Fruit fly (Drosophila melanogaster) whole organism, embryonic: ENCODE data around the gene Rpp14b.

Experiments
- Abd-B ChIP-seq: fragments of 200-800 bp; sonication (Bioruptor generic); optimal IDR thresholded peaks from 2 replicates; lab custom pipeline; 2018; ENCODE audit warnings: missing biosample characterization, mild to moderate bottlenecking, missing genetic modification characterization, moderate library complexity
- C15 ChIP-seq: fragments of 200-800 bp; sonication (Bioruptor generic); IDR thresholded peaks from 3 replicates; pipeline ENCODE4 v1.3.6; 2022; ENCODE audit warnings: missing biosample characterization, missing genetic modification characterization
- CG11085 ChIP-seq: fragments of 200-800 bp; sonication (Bioruptor generic); IDR thresholded peaks from 2 replicates; pipeline ENCODE4 v1.3.6; 2022; ENCODE audit warnings: missing biosample characterization, missing genetic modification characterization
- CG11504 ChIP-seq: fragments of 200-800 bp; sonication (Bioruptor generic); optimal IDR thresholded peaks from 3 replicates; lab custom pipeline; 2019; ENCODE audit warnings: missing biosample characterization, mild to moderate bottlenecking, missing genetic modification characterization, moderate library complexity
- CG13123 ChIP-seq: fragments of 200-800 bp; sonication (Bioruptor generic); optimal IDR thresholded peaks from 2 replicates; lab custom pipeline; 2016; ENCODE audit warnings: missing biosample characterization, missing genetic modification characterization
- CG13287 ChIP-seq: fragments of 200-800 bp; sonication (Bioruptor generic); IDR thresholded peaks from 2 replicates; pipeline ENCODE4 v1.3.6; 2022; ENCODE audit warnings: missing biosample characterization, missing genetic modification characterization; ENCODE audit not compliant: partially characterized antibody
- CG13296 ChIP-seq: fragments of 200-800 bp; sonication (Bioruptor generic); optimal IDR thresholded peaks from 3 replicates; lab custom pipeline; 2018; ENCODE audit warnings: missing biosample characterization, mild to moderate bottlenecking, missing genetic modification characterization
- CG16779 ChIP-seq: fragments of 200-800 bp; sonication (Bioruptor generic); IDR thresholded peaks from 2 replicates; pipeline ENCODE4 v1.3.6; 2022; ENCODE audit warnings: missing biosample characterization, missing genetic modification characterization
- CG16813 ChIP-seq: fragments of 200-800 bp; sonication (Bioruptor generic); IDR thresholded peaks from 3 replicates; pipeline ENCODE4 v1.3.6; 2022; ENCODE audit warnings: missing biosample characterization, missing genetic modification characterization; ENCODE audit not compliant: partially characterized antibody
- CG17328 ChIP-seq: fragments of 200-800 bp; sonication (Bioruptor generic); IDR thresholded peaks from 2 replicates; pipeline ENCODE4 v1.3.6; 2022; ENCODE audit warnings: missing biosample characterization, missing genetic modification characterization
- CG17359 ChIP-seq: fragments of 200-800 bp; sonication (Bioruptor generic); optimal IDR thresholded peaks from 3 replicates; lab custom pipeline; 2018; ENCODE audit warnings: missing biosample characterization, mild to moderate bottlenecking, missing genetic modification characterization, moderate library complexity
- CG3726 ChIP-seq: fragments of 200-800 bp; sonication (Bioruptor generic); IDR thresholded peaks from 3 replicates; pipeline ENCODE4, ENCODE4 v1.3.6; 2022; ENCODE audit warnings: missing biosample characterization, missing genetic modification characterization
- CG4854 ChIP-seq: fragments of 200-800 bp; sonication (Bioruptor generic); optimal IDR thresholded peaks from 2 replicates; lab custom pipeline; 2016; ENCODE audit warnings: missing biosample characterization, missing genetic modification characterization, inconsistent platforms
- CG7928 ChIP-seq: fragments of 200-800 bp; sonication (Bioruptor generic); optimal IDR thresholded peaks from 2 replicates; lab custom pipeline; 2017; ENCODE audit warnings: missing biosample characterization, mild to moderate bottlenecking, missing genetic modification characterization
- CHES-1-like ChIP-seq: fragments of 200-800 bp; sonication (Bioruptor generic); optimal IDR thresholded peaks from 2 replicates; lab custom pipeline; 2016; ENCODE audit warnings: missing biosample characterization, missing genetic modification characterization
- CrebB ChIP-seq: fragments of 200-800 bp; sonication (Bioruptor generic); optimal IDR thresholded peaks from 3 replicates; lab custom pipeline; 2018; ENCODE audit warnings: missing biosample characterization, mild to moderate bottlenecking, missing genetic modification characterization
- D19A ChIP-seq: fragments of 200-800 bp; optimal IDR thresholded peaks from 3 replicates; lab custom pipeline; 2019; ENCODE audit warnings: missing biosample characterization, mild to moderate bottlenecking, missing genetic modification characterization, moderate library complexity
- Dll ChIP-seq: fragments of 200-800 bp; sonication (Bioruptor generic); IDR thresholded peaks from 4 replicates; pipeline ENCODE4 v1.3.6; 2022; ENCODE audit warnings: missing biosample characterization, missing genetic modification characterization; ENCODE audit not compliant: partially characterized antibody
- Doc3 ChIP-seq: fragments of 200-800 bp; sonication (Bioruptor generic); IDR thresholded peaks from 3 replicates; pipeline ENCODE4 v1.3.6; 2022; ENCODE audit warnings: missing biosample characterization, missing genetic modification characterization; ENCODE audit not compliant: partially characterized antibody
- Dp ChIP-seq: fragments of 200-800 bp; sonication (Bioruptor generic); optimal IDR thresholded peaks from 2 replicates; lab custom pipeline; 2018; ENCODE audit warnings: missing biosample characterization, mild to moderate bottlenecking, missing genetic modification characterization, moderate library complexity
- Fer2 ChIP-seq: fragments of 200-800 bp; sonication (Bioruptor generic); optimal IDR thresholded peaks from 2 replicates; lab custom pipeline; 2018; ENCODE audit warnings: missing biosample characterization, mild to moderate bottlenecking, missing genetic modification characterization, moderate library complexity
- MBD-R2 ChIP-seq: fragments of 200-800 bp; sonication (Bioruptor generic); IDR thresholded peaks from 2 replicates; pipeline ENCODE4 v1.3.6; 2022; ENCODE audit warnings: missing biosample characterization, missing genetic modification characterization
- Mad ChIP-seq: fragments of 200-800 bp; sonication (Bioruptor generic); optimal IDR thresholded peaks from 2 replicates; lab custom pipeline; 2016; ENCODE audit warnings: missing biosample characterization, missing genetic modification characterization
- Mes4 ChIP-seq: fragments of 200-800 bp; sonication (Bioruptor generic); optimal IDR thresholded peaks from 2 replicates; lab custom pipeline; 2016; ENCODE audit warnings: missing biosample characterization, missing genetic modification characterization
- Myb ChIP-seq: fragments of 200-800 bp; sonication (Bioruptor generic); optimal IDR thresholded peaks from 2 replicates; lab custom pipeline; 2016; ENCODE audit warnings: missing biosample characterization, missing genetic modification characterization
- Neu2 ChIP-seq: fragments of 200-800 bp; sonication (Bioruptor generic); optimal IDR thresholded peaks from 3 replicates; lab custom pipeline; 2016; ENCODE audit warnings: missing biosample characterization, missing genetic modification characterization, borderline replicate concordance
- Nf-YC ChIP-seq: fragments of 200-800 bp; optimal IDR thresholded peaks from 3 replicates; lab custom pipeline; 2019; ENCODE audit warnings: missing biosample characterization, mild to moderate bottlenecking, missing genetic modification characterization, moderate library complexity
- Oaz ChIP-seq: fragments of 200-800 bp; sonication (Bioruptor generic); IDR thresholded peaks from 2 replicates; pipeline ENCODE4 v1.3.6; 2022; ENCODE audit warnings: missing biosample characterization, missing genetic modification characterization
- Opbp ChIP-seq: fragments of 200-800 bp; sonication (Bioruptor generic); IDR thresholded peaks from 3 replicates; pipeline ENCODE4 v1.3.6; 2022; ENCODE audit warnings: missing biosample characterization, missing genetic modification characterization; ENCODE audit not compliant: partially characterized antibody
- Sry-δ ChIP-seq: fragments of 200-800 bp; sonication (Bioruptor generic); optimal IDR thresholded peaks from 2 replicates; lab custom pipeline; 2016; ENCODE audit warnings: missing biosample characterization, missing genetic modification characterization
- Tbp ChIP-seq: fragments of >200 bp; optimal IDR thresholded peaks from 2 replicates; lab custom pipeline; 2018; ENCODE audit warnings: missing biosample characterization, missing genetic modification characterization
- ato ChIP-seq: fragments of 200-800 bp; sonication (Bioruptor generic); IDR thresholded peaks from 2 replicates; pipeline ENCODE4 v1.3.6; 2022; ENCODE audit warnings: missing biosample characterization, missing genetic modification characterization; ENCODE audit not compliant: partially characterized antibody
- bigmax ChIP-seq: fragments of 200-800 bp; sonication (Bioruptor generic); optimal IDR thresholded peaks from 2 replicates; lab custom pipeline; 2018; ENCODE audit warnings: missing biosample characterization, mild to moderate bottlenecking, missing genetic modification characterization
- ci ChIP-seq: fragments of 200-800 bp; sonication (Bioruptor generic); IDR thresholded peaks from 3 replicates; pipeline ENCODE4 v1.3.6; 2022; ENCODE audit warnings: missing biosample characterization, missing genetic modification characterization
- danr ChIP-seq: fragments of 200-800 bp; sonication (Bioruptor generic); IDR thresholded peaks from 2 replicates; pipeline ENCODE4 v1.3.6; 2022; ENCODE audit warnings: missing biosample characterization, missing genetic modification characterization
- dati ChIP-seq: fragments of 200-800 bp; sonication (Bioruptor generic); IDR thresholded peaks from 2 replicates; pipeline ENCODE4 v1.3.6; 2022; ENCODE audit warnings: missing biosample characterization, missing genetic modification characterization
- ewg ChIP-seq: fragments of 200-800 bp; sonication (Bioruptor generic); optimal IDR thresholded peaks from 3 replicates; lab custom pipeline; 2017; ENCODE audit warnings: mild to moderate bottlenecking, missing biosample characterization, missing genetic modification reagents, missing genetic modification characterization
- fd64A ChIP-seq: fragments of 200-800 bp; sonication (Bioruptor generic); optimal IDR thresholded peaks from 3 replicates; lab custom pipeline; 2018; ENCODE audit warnings: missing biosample characterization, mild to moderate bottlenecking, missing genetic modification characterization
- gfzf ChIP-seq: fragments of 200-800 bp; sonication (Bioruptor generic); optimal IDR thresholded peaks from 2 replicates; lab custom pipeline; 2016; ENCODE audit warnings: missing biosample characterization, mild to moderate bottlenecking, missing genetic modification characterization, moderate library complexity
- inv ChIP-seq: fragments of 200-800 bp; sonication (Bioruptor generic); IDR thresholded peaks from 2 replicates; pipeline ENCODE4 v1.3.6; 2022; ENCODE audit warnings: missing biosample characterization, missing genetic modification characterization; ENCODE audit not compliant: partially characterized antibody
- nerfin-2 ChIP-seq: fragments of 200-800 bp; sonication (Bioruptor generic); IDR thresholded peaks from 2 replicates; pipeline ENCODE4 v1.3.6; 2022; ENCODE audit warnings: missing biosample characterization, missing genetic modification characterization; ENCODE audit not compliant: partially characterized antibody
- otp ChIP-seq: fragments of 200-800 bp; sonication (Bioruptor generic); IDR thresholded peaks from 3 replicates; pipeline ENCODE4, ENCODE4 v1.3.6; 2022; ENCODE audit warnings: missing biosample characterization, missing genetic modification characterization
- pb ChIP-seq: fragments of 200-800 bp; sonication (Bioruptor generic); optimal IDR thresholded peaks from 3 replicates; lab custom pipeline; 2016; ENCODE audit warnings: missing biosample characterization, missing genetic modification characterization
- pho ChIP-seq: fragments of 200-800 bp; sonication (Bioruptor generic); optimal IDR thresholded peaks from 2 replicates; lab custom pipeline; 2016; ENCODE audit warnings: missing biosample characterization, missing genetic modification characterization
- pnt ChIP-seq: fragments of 200-800 bp; sonication (Bioruptor generic); optimal IDR thresholded peaks from 3 replicates; lab custom pipeline; 2016; ENCODE audit warnings: missing biosample characterization, missing genetic modification characterization
- psq ChIP-seq: fragments of 200-800 bp; sonication (Bioruptor generic); optimal IDR thresholded peaks from 2 replicates; lab custom pipeline; 2017; ENCODE audit warnings: missing biosample characterization, missing genetic modification characterization
- pzg ChIP-seq: fragments of 200-800 bp; sonication (Bioruptor generic); optimal IDR thresholded peaks from 3 replicates; lab custom pipeline; 2018; ENCODE audit warnings: missing biosample characterization, mild to moderate bottlenecking, missing genetic modification characterization, moderate library complexity
- sc ChIP-seq, 3 experiments: fragments of >200 bp in 2 of 3; fragments of 200-800 bp in 1 of 3; sonication (Bioruptor generic) in 1 of 3; optimal IDR thresholded peaks; 2 replicates in 2 of 3; 3 replicates in 1 of 3; lab custom pipeline; 2017; ENCODE audit warnings: mild to moderate bottlenecking in 1 of 3, missing biosample characterization in 1 of 3, missing genetic modification characterization in 1 of 3, missing genetic modification reagents in 1 of 3
- unc-4 ChIP-seq: fragments of 200-800 bp; sonication (Bioruptor generic); IDR thresholded peaks from 2 replicates; pipeline ENCODE4 v1.3.6; 2022; ENCODE audit warnings: missing biosample characterization, missing genetic modification characterization; ENCODE audit not compliant: partially characterized antibody
- unpg ChIP-seq: fragments of 200-800 bp; sonication (Bioruptor generic); optimal IDR thresholded peaks from 3 replicates; lab custom pipeline; 2018; ENCODE audit warnings: missing biosample characterization, mild to moderate bottlenecking, missing genetic modification characterization, moderate library complexity

Rpp14b gene

dm6 chr3R:30036609-30037008 is 19.1 kb upstream of the Rpp14b start, which contains the start of gene ZIPIC (continued):
- TF ChIP-seq Sry-δ (peak; percentile 61), CG17359 (tag; lab: Kevin White, UChicago) (no peak), CG11085 (no peak), CG17328 (no peak), dati (GFP tag; lab: Robert Waterston, UW) (no peak), ci (0 out of 3 replicates have a peak, but pooled peaks have one; percentile 6), CG11504 (no peak), CG13287 (peak; percentile 74), ato (GFP tag; lab: Robert Waterston, UW) (no peak; the same call in 1 of the 2 replicates), CG16813 (GFP tag; lab: Robert Waterston, UW) (peak; percentile 56; the same call in 2 of the 3 replicates), C15 (GFP tag; lab: Robert Waterston, UW) (no peak), D19A (no peak), Tbp (GFP tag; lab: Kevin White, UChicago) (no peak), CG7928 (GFP tag; lab: Kevin White, UChicago) (no peak), Mad (GFP tag; lab: Kevin White, UChicago) (no peak), Doc3 (no peak; the same call in 2 of the 3 replicates), CG3726 (no peak), sc (optimal IDR thresholded peaks at IDR 0.05; lab: Kevin White, UChicago) (no peak), sc (GFP tag; optimal IDR thresholded peaks at IDR 0.05; lab: Kevin White, UChicago) (no peak), unc-4 (GFP tag; lab: Robert Waterston, UW) (peak; percentile 58), MBD-R2 (GFP tag; lab: Robert Waterston, UW) (peak; percentile 94), Dp (GFP tag; lab: Kevin White, UChicago) (peak; percentile 80), pzg (GFP tag; lab: Kevin White, UChicago) (peak; percentile 67), Mes4 (GFP tag; lab: Kevin White, UChicago) (no peak), Abd-B (GFP tag; lab: Kevin White, UChicago) (no peak), pho (GFP tag; lab: Kevin White, UChicago) (no peak), Neu2 (GFP tag; lab: Kevin White, UChicago) (no peak), CG13123 (GFP tag; lab: Kevin White, UChicago) (no peak), Myb (GFP tag; lab: Kevin White, UChicago) (peak; percentile 84), nerfin-2 (peak; percentile 48; the same call in 1 of the 2 replicates), ewg (no peak), unpg (no peak), CG13296 (GFP tag; lab: Kevin White, UChicago) (no peak), CHES-1-like (GFP tag; lab: Kevin White, UChicago) (no peak), gfzf (peak; percentile 50), otp (GFP tag; lab: Robert Waterston, UW) (no peak), bigmax (peak; percentile 30), Opbp (GFP tag; lab: Robert Waterston, UW) (peak; percentile 64; the same call in 1 of the 3 replicates), Nf-YC (tag; lab: Kevin White, UChicago) (no peak), Dll (peak; percentile 53; the same call in 1 of the 4 replicates), Oaz (GFP tag; lab: Robert Waterston, UW) (no peak), fd64A (no peak), CrebB (tag; lab: Kevin White, UChicago) (no peak), CG16779 (GFP tag; lab: Robert Waterston, UW) (no peak), Fer2 (tag; lab: Kevin White, UChicago) (no peak), danr (GFP tag; lab: Robert Waterston, UW) (no peak), CG4854 (no peak), pnt (GFP tag; lab: Kevin White, UChicago) (no peak), inv (GFP tag; lab: Robert Waterston, UW) (peak; percentile 27), psq (GFP tag; lab: Kevin White, UChicago) (no peak), pb (GFP tag; lab: Kevin White, UChicago) (no peak)
